Worm (Caenorhabditis elegans): ENCODE results near the gene prp-38.

ce11 chrV:10793498-10793897, 12.3 kb downstream of the prp-38 start, which contains the start of gene ule-3:
- TF ChIP-seq ama-1 (optimal IDR thresholded peaks at IDR 0.05) (no peak), scrt-1 (GFP tag; IDR thresholded peaks at IDR 0.05) (no peak), aly-1 (tag; optimal IDR thresholded peaks at IDR 0.05) (no peak), pes-1 (GFP tag; IDR thresholded peaks at IDR 0.05) (no peak), hmbx-1 (tag; optimal IDR thresholded peaks at IDR 0.05) (no peak), tbx-37 (GFP tag; conservative IDR thresholded peaks at IDR 0.05) (no peak)
